Fruit fly (Drosophila melanogaster) whole organism, embryonic: ENCODE results near the gene GluRIID.

ENCODE experiments used
- ATbp ChIP-seq: fragments of 200-800 bp; sonication (Bioruptor generic); optimal IDR thresholded peaks from 2 replicates; lab custom pipeline; 2017; ENCODE audit warnings: missing biosample characterization, mild to moderate bottlenecking, missing genetic modification characterization, missing genetic modification reagents
- Abd-B ChIP-seq: fragments of 200-800 bp; sonication (Bioruptor generic); optimal IDR thresholded peaks from 2 replicates; lab custom pipeline; 2018; ENCODE audit warnings: missing biosample characterization, mild to moderate bottlenecking, missing genetic modification characterization, moderate library complexity
- Awh ChIP-seq: fragments of 200-800 bp; sonication (Bioruptor generic); IDR thresholded peaks from 2 replicates; pipeline ENCODE4, ENCODE4 v1.3.6; 2022; ENCODE audit warnings: missing biosample characterization, missing genetic modification characterization
- CG10147 ChIP-seq: fragments of 200-800 bp; sonication (Bioruptor generic); optimal IDR thresholded peaks from 2 replicates; lab custom pipeline; 2019; ENCODE audit warnings: missing biosample characterization, mild to moderate bottlenecking, missing genetic modification characterization, moderate library complexity
- CG10979 ChIP-seq: fragments of 200-800 bp; sonication (Bioruptor generic); optimal IDR thresholded peaks from 2 replicates; lab custom pipeline; 2018; ENCODE audit warnings: missing biosample characterization, mild to moderate bottlenecking, missing genetic modification characterization, moderate library complexity
- CG12219 ChIP-seq: fragments of 200-800 bp; sonication (Bioruptor generic); optimal IDR thresholded peaks from 3 replicates; lab custom pipeline; 2018; ENCODE audit warnings: missing biosample characterization, mild to moderate bottlenecking, missing genetic modification characterization
- CG12299 ChIP-seq: fragments of 200-800 bp; sonication (Bioruptor generic); optimal IDR thresholded peaks from 2 replicates; lab custom pipeline; 2018; ENCODE audit warnings: missing biosample characterization, mild to moderate bottlenecking, missing genetic modification characterization
- CG18011 ChIP-seq: fragments of 200-800 bp; sonication (Bioruptor generic); optimal IDR thresholded peaks from 2 replicates; lab custom pipeline; 2017; ENCODE audit warnings: missing biosample characterization, missing genetic modification characterization, mild to moderate bottlenecking, moderate library complexity, missing genotype
- CG3065 ChIP-seq: fragments of 200-800 bp; sonication (Bioruptor generic); optimal IDR thresholded peaks from 2 replicates; lab custom pipeline; 2016; ENCODE audit warnings: missing biosample characterization, missing genetic modification characterization
- CG32532 ChIP-seq: fragments of 200-800 bp; sonication (Bioruptor generic); IDR thresholded peaks from 2 replicates; pipeline ENCODE4 v1.3.6; 2022; ENCODE audit warnings: missing biosample characterization, missing genetic modification characterization
- CG33557 ChIP-seq: fragments of 200-800 bp; sonication (Bioruptor generic); optimal IDR thresholded peaks from 2 replicates; lab custom pipeline; 2019; ENCODE audit warnings: missing biosample characterization, mild to moderate bottlenecking, missing genetic modification characterization, moderate library complexity
- CG3407 ChIP-seq: fragments of 200-800 bp; sonication (Bioruptor generic); optimal IDR thresholded peaks from 2 replicates; lab custom pipeline; 2018; ENCODE audit warnings: missing biosample characterization, mild to moderate bottlenecking, missing genetic modification characterization
- CG3726 ChIP-seq: fragments of 200-800 bp; sonication (Bioruptor generic); IDR thresholded peaks from 3 replicates; pipeline ENCODE4, ENCODE4 v1.3.6; 2022; ENCODE audit warnings: missing biosample characterization, missing genetic modification characterization
- CG3838 ChIP-seq: fragments of 200-800 bp; sonication (Bioruptor generic); optimal IDR thresholded peaks from 3 replicates; lab custom pipeline; 2016; ENCODE audit warnings: missing biosample characterization, missing genetic modification characterization
- CG42726 ChIP-seq: fragments of 200-800 bp; sonication (Bioruptor generic); IDR thresholded peaks from 2 replicates; pipeline ENCODE4 v1.3.6; 2022; ENCODE audit warnings: missing biosample characterization, missing genetic modification characterization; ENCODE audit not compliant: partially characterized antibody
- CG6765 ChIP-seq: fragments of 200-800 bp; sonication (Bioruptor generic); optimal IDR thresholded peaks from 3 replicates; lab custom pipeline; 2017; ENCODE audit warnings: missing biosample characterization, mild to moderate bottlenecking, missing genetic modification characterization
- CG7745 ChIP-seq: fragments of 200-800 bp; sonication (Bioruptor generic); optimal IDR thresholded peaks from 2 replicates; lab custom pipeline; 2018; ENCODE audit warnings: missing biosample characterization, mild to moderate bottlenecking, missing genetic modification characterization, moderate library complexity
- CG7839 ChIP-seq: fragments of 200-800 bp; sonication (Bioruptor generic); optimal IDR thresholded peaks from 3 replicates; lab custom pipeline; 2018; ENCODE audit warnings: missing biosample characterization, mild to moderate bottlenecking, missing genetic modification characterization, moderate library complexity
- CG7987 ChIP-seq: fragments of 200-800 bp; sonication (Bioruptor generic); optimal IDR thresholded peaks from 2 replicates; lab custom pipeline; 2018; ENCODE audit warnings: missing biosample characterization, mild to moderate bottlenecking, missing genetic modification characterization, moderate library complexity
- CG8089 ChIP-seq: fragments of 200-800 bp; sonication (Bioruptor generic); optimal IDR thresholded peaks from 3 replicates; lab custom pipeline; 2016; ENCODE audit warnings: missing biosample characterization, missing genetic modification characterization
- CG8290 ChIP-seq, 3 experiments: fragments of 200-800 bp; sonication (Bioruptor generic); optimal IDR thresholded peaks; 2 replicates each; lab custom pipeline; 2016 to 2019; ENCODE audit warnings: missing biosample characterization in 3 of 3, missing genetic modification characterization in 3 of 3, mild to moderate bottlenecking in 2 of 3, moderate library complexity in 1 of 3
- CG8924 ChIP-seq: fragments of 200-800 bp; optimal IDR thresholded peaks from 3 replicates; lab custom pipeline; 2019; ENCODE audit warnings: missing biosample characterization, mild to moderate bottlenecking, missing genetic modification characterization, moderate library complexity
- Doc2 ChIP-seq: fragments of 200-800 bp; sonication (Bioruptor generic); IDR thresholded peaks from 2 replicates; pipeline ENCODE4 v1.3.6; 2022; ENCODE audit warnings: missing biosample characterization, missing genetic modification characterization
- GATAe ChIP-seq: fragments of 200-800 bp; sonication (Bioruptor generic); conservative IDR thresholded peaks from 2 replicates; pipeline ENCODE4 v1.3.6; 2022; ENCODE audit warnings: missing biosample characterization, missing genetic modification characterization
- Gsc ChIP-seq: fragments of 200-800 bp; sonication (Bioruptor generic); IDR thresholded peaks from 2 replicates; pipeline ENCODE4 v1.3.6; 2022; ENCODE audit warnings: missing biosample characterization, missing genetic modification characterization
- Rfx ChIP-seq: fragments of 200-800 bp; sonication (Bioruptor generic); IDR thresholded peaks from 2 replicates; pipeline ENCODE4 v1.3.6; 2022; ENCODE audit warnings: missing biosample characterization, missing genetic modification characterization
- Sox100B ChIP-seq: fragments of 200-800 bp; sonication (Bioruptor generic); optimal IDR thresholded peaks from 3 replicates; lab custom pipeline; 2018; ENCODE audit warnings: missing biosample characterization, mild to moderate bottlenecking, missing genetic modification characterization
- Ssrp ChIP-seq: fragments of 200-800 bp; sonication (Bioruptor generic); optimal IDR thresholded peaks from 2 replicates; lab custom pipeline; 2018; ENCODE audit warnings: missing biosample characterization, mild to moderate bottlenecking, missing genetic modification characterization, moderate library complexity
- bcd ChIP-seq: fragments of 200-800 bp; sonication (Bioruptor generic); optimal IDR thresholded peaks from 2 replicates; lab custom pipeline; 2017; ENCODE audit warnings: missing biosample characterization, mild to moderate bottlenecking, missing genetic modification characterization
- bowl ChIP-seq: fragments of 200-800 bp; sonication (Bioruptor generic); IDR thresholded peaks from 2 replicates; pipeline ENCODE4 v1.3.6; 2022; ENCODE audit warnings: missing biosample characterization, missing genetic modification characterization
- bsh ChIP-seq, 2 experiments: fragments of 200-800 bp; sonication (Bioruptor generic); optimal IDR thresholded peaks; 2 replicates each; lab custom pipeline; 2017 to 2018; ENCODE audit warnings: mild to moderate bottlenecking in 2 of 2, missing biosample characterization in 2 of 2, missing genetic modification characterization in 2 of 2, moderate library complexity in 1 of 2
- ci ChIP-seq: fragments of 200-800 bp; sonication (Bioruptor generic); IDR thresholded peaks from 3 replicates; pipeline ENCODE4 v1.3.6; 2022; ENCODE audit warnings: missing biosample characterization, missing genetic modification characterization
- dati ChIP-seq: fragments of 200-800 bp; sonication (Bioruptor generic); IDR thresholded peaks from 2 replicates; pipeline ENCODE4 v1.3.6; 2022; ENCODE audit warnings: missing biosample characterization, missing genetic modification characterization
- dpn ChIP-seq, 2 experiments: fragments of 200-800 bp; sonication (Bioruptor generic); optimal IDR thresholded peaks; 3 replicates each; lab custom pipeline; 2016; ENCODE audit warnings: missing biosample characterization in 2 of 2, missing genetic modification characterization in 2 of 2
- gcm ChIP-seq: fragments of 200-800 bp; sonication (Bioruptor generic); optimal IDR thresholded peaks from 2 replicates; lab custom pipeline; 2019; ENCODE audit warnings: missing biosample characterization, mild to moderate bottlenecking, missing genetic modification characterization, moderate library complexity
- gro ChIP-seq: fragments of 200-800 bp; sonication (Bioruptor generic); optimal IDR thresholded peaks from 2 replicates; lab custom pipeline; 2016; ENCODE audit warnings: missing biosample characterization, missing genetic modification characterization
- gsb-n ChIP-seq: fragments of 200-800 bp; sonication (Bioruptor generic); optimal IDR thresholded peaks from 3 replicates; lab custom pipeline; 2018; ENCODE audit warnings: missing biosample characterization, mild to moderate bottlenecking, missing genetic modification characterization
- hbn ChIP-seq: fragments of 200-800 bp; sonication (Bioruptor generic); IDR thresholded peaks from 2 replicates; pipeline ENCODE4 v1.3.6; 2022; ENCODE audit warnings: missing biosample characterization, missing genetic modification characterization; ENCODE audit not compliant: partially characterized antibody
- hkb ChIP-seq, 2 experiments: fragments of 200-800 bp in 1 of 2; fragments of >200 bp in 1 of 2; sonication (Bioruptor generic) in 1 of 2; IDR thresholded peaks in 1 of 2; optimal IDR thresholded peaks in 1 of 2; 2 replicates each; pipeline versions ENCODE4 v1.3.6 to Lab custom; 2017 to 2022; ENCODE audit warnings: missing biosample characterization in 1 of 2, missing genetic modification characterization in 1 of 2
- jing ChIP-seq: fragments of 200-800 bp; sonication (Bioruptor generic); optimal IDR thresholded peaks from 2 replicates; lab custom pipeline; 2018; ENCODE audit warnings: missing biosample characterization, mild to moderate bottlenecking, missing genetic modification characterization
- lov ChIP-seq, 2 experiments: fragments of 200-800 bp in 1 of 2; fragments of >200 bp in 1 of 2; sonication (Bioruptor generic) in 1 of 2; IDR thresholded peaks in 1 of 2; optimal IDR thresholded peaks in 1 of 2; 2 replicates in 1 of 2; 3 replicates in 1 of 2; pipeline versions ENCODE4 v1.3.6 to Lab custom; 2017 to 2022; ENCODE audit warnings: missing biosample characterization in 1 of 2, missing genetic modification characterization in 1 of 2
- mld ChIP-seq: fragments of 200-800 bp; sonication (Bioruptor generic); IDR thresholded peaks from 3 replicates; pipeline ENCODE4 v1.3.6; 2022; ENCODE audit warnings: missing biosample characterization, missing genetic modification characterization; ENCODE audit not compliant: partially characterized antibody
- nau ChIP-seq: fragments of 200-800 bp; sonication (Bioruptor generic); optimal IDR thresholded peaks from 3 replicates; lab custom pipeline; 2017; ENCODE audit warnings: missing biosample characterization, mild to moderate bottlenecking, missing genetic modification characterization, missing genetic modification reagents
- nerfin-1 ChIP-seq: fragments of 200-800 bp; sonication (Bioruptor generic); optimal IDR thresholded peaks from 3 replicates; lab custom pipeline; 2019; ENCODE audit warnings: missing biosample characterization, mild to moderate bottlenecking, missing genetic modification characterization, moderate library complexity
- sens ChIP-seq: fragments of 200-800 bp; sonication (Bioruptor generic); peaks from one replicate; lab custom pipeline; 2016; ENCODE audit warnings: missing biosample characterization, missing genetic modification characterization
- sens-2 ChIP-seq: fragments of 200-800 bp; sonication (Bioruptor generic); IDR thresholded peaks from 2 replicates; pipeline ENCODE4 v1.3.6; 2022; ENCODE audit warnings: missing biosample characterization, missing genetic modification characterization
- sna ChIP-seq: fragments of 200-800 bp; sonication (Bioruptor generic); IDR thresholded peaks from 2 replicates; pipeline ENCODE4 v1.3.6; 2022; ENCODE audit warnings: missing biosample characterization, missing genetic modification characterization; ENCODE audit not compliant: partially characterized antibody
- zf30C ChIP-seq: fragments of 200-800 bp; sonication (Bioruptor generic); optimal IDR thresholded peaks from 3 replicates; lab custom pipeline; 2018; ENCODE audit warnings: missing biosample characterization, mild to moderate bottlenecking, missing genetic modification characterization

GluRIID gene

DNA sequence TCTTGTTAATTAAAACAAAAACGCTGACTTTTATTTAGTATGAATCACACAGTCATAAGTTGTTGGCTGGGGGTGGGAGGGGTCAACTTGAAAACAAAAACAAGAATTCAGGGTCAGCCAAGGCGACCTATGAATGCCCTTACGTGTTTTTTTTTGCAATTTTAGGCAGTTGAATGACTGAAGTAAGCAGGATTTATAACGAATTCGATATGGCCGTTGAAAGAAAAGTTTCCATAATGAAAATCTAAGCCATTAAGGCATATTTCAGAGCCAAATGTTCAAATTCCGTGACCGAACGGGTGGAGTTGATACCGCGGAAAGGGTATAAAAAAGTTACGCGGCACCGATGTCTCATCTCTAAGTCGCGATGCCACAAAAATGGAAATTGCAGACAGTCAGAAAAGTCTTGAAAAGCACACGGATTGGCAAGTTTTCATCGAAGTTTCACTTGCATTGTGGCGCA lies 18.2 kb downstream of the GluRIID start (continued):
- 0 out of 2 replicates have a peak, but pooled peaks have one; percentile 41 for TF ChIP-seq dati (GFP tag; lab: Robert Waterston, UW)
- no peak for TF ChIP-seq nau (GFP tag; lab: Kevin White, UChicago)
- TF ChIP-seq hkb (optimal IDR thresholded peaks at IDR 0.05; lab: Kevin White, UChicago): no peak
- peak; percentile 74 for TF ChIP-seq hkb (GFP tag; IDR thresholded peaks at IDR 0.05; lab: Robert Waterston, UW)
- peak; percentile 65 to 73 for TF ChIP-seq dpn (GFP tag; optimal IDR thresholded peaks at IDR 0.05; lab: Kevin White, UChicago)
- TF ChIP-seq CG3065 (GFP tag; lab: Kevin White, UChicago): no peak
- no peak for TF ChIP-seq CG7745
- TF ChIP-seq GATAe: no peak
- TF ChIP-seq Abd-B: no peak
- TF ChIP-seq Rfx (GFP tag; lab: Robert Waterston, UW): peak; percentile 82
- TF ChIP-seq mld (GFP tag; lab: Robert Waterston, UW): no peak
- TF ChIP-seq CG3838: no peak
- no peak for TF ChIP-seq CG8290 (GFP tag; optimal IDR thresholded peaks at IDR 0.05; lab: Kevin White, UChicago)
- no peak for TF ChIP-seq CG8290 (tag; optimal IDR thresholded peaks at IDR 0.05; lab: Kevin White, UChicago)
- TF ChIP-seq zf30C (GFP tag; lab: Kevin White, UChicago): no peak
- TF ChIP-seq CG10979 (tag; lab: Kevin White, UChicago): peak; percentile 66
- TF ChIP-seq CG10147 (GFP tag; lab: Kevin White, UChicago): no peak
- peak; percentile 65; the same call in 2 of the 3 replicates for TF ChIP-seq ci
- TF ChIP-seq sens-2: no peak
- no peak for TF ChIP-seq gsb-n
- no peak for TF ChIP-seq CG7987 (GFP tag; lab: Kevin White, UChicago)
- TF ChIP-seq bowl: no peak
- peak; percentile 54 for TF ChIP-seq CG33557 (GFP tag; lab: Kevin White, UChicago)
- TF ChIP-seq CG12219 (GFP tag; lab: Kevin White, UChicago): no peak
- peak; percentile 39 for TF ChIP-seq CG6765 (GFP tag; lab: Kevin White, UChicago)
- peak; percentile 32 for TF ChIP-seq jing (GFP tag; lab: Kevin White, UChicago)
- no peak for TF ChIP-seq Sox100B (GFP tag; lab: Kevin White, UChicago)
- TF ChIP-seq hbn: no peak
- no peak for TF ChIP-seq bcd
- no peak for TF ChIP-seq bsh (GFP tag; optimal IDR thresholded peaks at IDR 0.05; lab: Kevin White, UChicago)
- TF ChIP-seq CG42726 (GFP tag; lab: Robert Waterston, UW): no peak
- TF ChIP-seq gro (GFP tag; lab: Kevin White, UChicago): peak; percentile 55
- TF ChIP-seq CG8089 (GFP tag; lab: Kevin White, UChicago): peak; percentile 55
- TF ChIP-seq CG32532: peak; percentile 66
- no peak for TF ChIP-seq lov (optimal IDR thresholded peaks at IDR 0.05; lab: Kevin White, UChicago)
- TF ChIP-seq lov (GFP tag; IDR thresholded peaks at IDR 0.05; lab: Robert Waterston, UW): 0 out of 3 replicates have a peak, but pooled peaks have one; percentile 65
- TF ChIP-seq nerfin-1 (tag; lab: Kevin White, UChicago): no peak
- TF ChIP-seq CG3726 (GFP tag; lab: Robert Waterston, UW): 0 out of 3 replicates have a peak, but pooled peaks have one; percentile 49
- TF ChIP-seq ATbp (GFP tag; lab: Kevin White, UChicago): peak; percentile 65
- TF ChIP-seq Gsc (GFP tag; lab: Robert Waterston, UW): no peak
- TF ChIP-seq CG3407 (GFP tag; lab: Kevin White, UChicago): no peak
- TF ChIP-seq gcm: no peak
- peak; percentile 54 for TF ChIP-seq CG12299 (tag; lab: Kevin White, UChicago)
- TF ChIP-seq sens (GFP tag; lab: Kevin White, UChicago): peak; percentile 91
- peak; percentile 16 for TF ChIP-seq CG18011 (GFP tag; lab: Kevin White, UChicago)
- TF ChIP-seq Ssrp (tag; lab: Kevin White, UChicago): peak; percentile 57
- no peak for TF ChIP-seq Doc2 (GFP tag; lab: Robert Waterston, UW)
- 0 out of 2 replicates have a peak, but pooled peaks have one; percentile 39 for TF ChIP-seq Awh (GFP tag; lab: Robert Waterston, UW)
- no peak for TF ChIP-seq sna
- no peak for TF ChIP-seq CG8924 (tag; lab: Kevin White, UChicago)
- no peak for TF ChIP-seq CG7839 (tag; lab: Kevin White, UChicago)
